Worm (Caenorhabditis elegans) whole organism, L2 larva: ENCODE data around the gene sru-18.

Source experiments
- alr-1 ChIP-seq: fragments of 150-350 bp; optimal IDR thresholded peaks from 2 replicates; lab custom pipeline; 2014; ENCODE audit warnings: missing biosample characterization, missing genetic modification characterization
- blmp-1 ChIP-seq: sonication (generic microtip); optimal IDR thresholded peaks from 2 replicates; lab custom pipeline; 2017; ENCODE audit warnings: missing genetic modification characterization, mild to moderate bottlenecking, missing compliant biosample characterization, antibody characterized with exemption, moderate library complexity; ENCODE audit not compliant: insufficient read depth
- egl-27 ChIP-seq: sonication (generic microtip); optimal IDR thresholded peaks from 3 replicates; lab custom pipeline; 2017; ENCODE audit warnings: missing biosample characterization, missing genetic modification reagents, missing genetic modification characterization
- lsy-2 ChIP-seq, 2 experiments: fragments of 150-350 bp in 1 of 2; sonication (generic microtip) in 1 of 2; optimal IDR thresholded peaks; 2 replicates each; lab custom pipeline; 2014 to 2017; ENCODE audit warnings: missing biosample characterization in 2 of 2, missing genetic modification characterization in 2 of 2
- mdl-1 ChIP-seq, 2 experiments: fragments of 150-350 bp in 1 of 2; sonication (generic microtip) in 1 of 2; optimal IDR thresholded peaks; 2 replicates each; lab custom pipeline; 2017; ENCODE audit warnings: missing biosample characterization in 2 of 2, missing genetic modification characterization in 2 of 2
- nhr-10 ChIP-seq: sonication (generic microtip); optimal IDR thresholded peaks from 2 replicates; lab custom pipeline; 2017; ENCODE audit warnings: missing biosample characterization, missing genetic modification characterization
- nhr-12 ChIP-seq: fragments of 150-350 bp; optimal IDR thresholded peaks from 2 replicates; lab custom pipeline; 2014; ENCODE audit warnings: missing biosample characterization, missing genetic modification characterization
- nhr-237 ChIP-seq: fragments of 150-350 bp; optimal IDR thresholded peaks from 2 replicates; lab custom pipeline; 2014; ENCODE audit warnings: missing biosample characterization, missing genetic modification characterization
- skn-1 ChIP-seq: sonication (generic microtip); optimal IDR thresholded peaks from 2 replicates; lab custom pipeline; 2017; ENCODE audit warnings: missing biosample characterization, missing genetic modification characterization
- snpc-4 ChIP-seq: fragments of 150-350 bp; optimal IDR thresholded peaks from 2 replicates; lab custom pipeline; 2014; ENCODE audit warnings: missing biosample characterization, missing genetic modification characterization
- unc-62 ChIP-seq: fragments of 150-350 bp; optimal IDR thresholded peaks from 2 replicates; lab custom pipeline; 2014; ENCODE audit warnings: missing biosample characterization, missing genetic modification reagents, missing genetic modification characterization
- zag-1 ChIP-seq: fragments of 150-350 bp; optimal IDR thresholded peaks from 2 replicates; lab custom pipeline; 2014; ENCODE audit warnings: missing biosample characterization, missing genetic modification characterization
- ztf-4 ChIP-seq: fragments of 150-350 bp; optimal IDR thresholded peaks from 2 replicates; lab custom pipeline; 2014; ENCODE audit warnings: missing biosample characterization, missing genetic modification characterization

DNA sequence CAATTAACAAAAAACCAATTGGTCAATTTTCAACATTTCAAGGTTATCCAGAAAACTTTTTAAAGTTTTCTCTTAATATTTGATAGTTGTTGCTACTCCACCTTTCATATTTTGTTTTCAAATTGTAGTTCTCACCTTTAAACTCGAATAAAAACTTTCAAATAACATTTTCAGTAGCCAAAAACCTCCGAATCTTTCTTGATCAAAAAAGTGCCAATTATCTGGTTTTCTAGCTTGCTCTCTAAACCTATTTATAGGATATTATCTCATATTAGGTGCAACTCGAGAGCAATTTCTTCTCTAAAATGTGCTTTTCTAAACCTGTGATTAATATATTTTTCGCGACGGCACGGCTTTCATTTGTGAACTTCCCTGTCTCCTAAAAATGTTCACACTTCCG lies 14.9 kb upstream of the sru-18 start, which contains the start of gene sru-26:
- TF ChIP-seq unc-62 (no peak), snpc-4 (tag; lab: Kevin White, UChicago) (no peak), ztf-4 (no peak), nhr-237 (no peak), mdl-1 (tag; optimal IDR thresholded peaks at IDR 0.05; lab: Kevin White, UChicago) (no peak), alr-1 (tag; lab: Kevin White, UChicago) (no peak), blmp-1 (no peak), nhr-12 (tag; lab: Kevin White, UChicago) (no peak), nhr-10 (tag; lab: Kevin White, UChicago) (no peak), lsy-2 (tag; optimal IDR thresholded peaks at IDR 0.05; lab: Kevin White, UChicago) (no peak), egl-27 (tag; lab: Kevin White, UChicago) (no peak), skn-1 (tag; lab: Kevin White, UChicago) (no peak), zag-1 (tag; lab: Kevin White, UChicago) (no peak)
